Worm (Caenorhabditis elegans) whole organism, early embryonic: Measurements from ENCODE around the gene srbc-84.

ENCODE experiments used
- B0310.2 ChIP-seq: sonication (generic microtip); optimal IDR thresholded peaks from 2 replicates; lab custom pipeline; 2016; ENCODE audit warnings: mild to moderate bottlenecking, missing genetic modification characterization, missing compliant biosample characterization
- F13C5.2 ChIP-seq: sonication (generic microtip); optimal IDR thresholded peaks from 2 replicates; lab custom pipeline; 2017; ENCODE audit warnings: mild to moderate bottlenecking, missing genetic modification characterization, inconsistent platforms, missing compliant biosample characterization
- ama-1 ChIP-seq: fragments of 150-350 bp; optimal IDR thresholded peaks from 2 replicates; lab custom pipeline; 2014
- ets-7 ChIP-seq: sonication (generic microtip); optimal IDR thresholded peaks from 2 replicates; lab custom pipeline; 2016; ENCODE audit warnings: missing genotype, missing genetic modification characterization, missing compliant biosample characterization
- flt-1 ChIP-seq: fragments of 200-800 bp; sonication (Bioruptor generic); IDR thresholded peaks from 2 replicates; pipeline ENCODE4 v1.3.6; 2022; ENCODE audit warnings: missing genetic modification characterization, missing compliant biosample characterization
- hmbx-1 ChIP-seq: sonication (generic microtip); optimal IDR thresholded peaks from 2 replicates; lab custom pipeline; 2016; ENCODE audit warnings: mild to moderate bottlenecking, missing genetic modification characterization, missing compliant biosample characterization
- hmg-4 ChIP-seq: fragments of 200-800 bp; sonication (Bioruptor generic); optimal IDR thresholded peaks from 2 replicates; lab custom pipeline; 2018; ENCODE audit warnings: mild to moderate bottlenecking, missing genetic modification characterization, missing compliant biosample characterization
- hnd-1 ChIP-seq: sonication (generic microtip); optimal IDR thresholded peaks from 2 replicates; lab custom pipeline; 2016; ENCODE audit warnings: missing genetic modification characterization, missing compliant biosample characterization
- scrt-1 ChIP-seq: fragments of 200-800 bp; sonication (Bioruptor generic); IDR thresholded peaks from 2 replicates; pipeline ENCODE4 v1.3.6; 2022; ENCODE audit warnings: missing genetic modification characterization, missing compliant biosample characterization
- tbx-11 ChIP-seq: fragments of 200-800 bp; sonication (Bioruptor generic); IDR thresholded peaks from 2 replicates; pipeline ENCODE4 v1.3.6; 2022; ENCODE audit warnings: missing genetic modification characterization, missing compliant biosample characterization
- tbx-37 ChIP-seq: fragments of 200-800 bp; sonication (Bioruptor generic); conservative IDR thresholded peaks from 2 replicates; pipeline ENCODE4 v1.3.6; 2022; ENCODE audit warnings: missing genetic modification reagents, missing genetic modification characterization, missing compliant biosample characterization
- tra-4 ChIP-seq: sonication (generic microtip); optimal IDR thresholded peaks from 2 replicates; lab custom pipeline; 2017; ENCODE audit warnings: missing genetic modification characterization, missing compliant biosample characterization

ce11 chrV:16346406-16347108 lies 47.8 kb downstream of the srbc-84 start, which contains the start of the genes W08G11.5 and W08G11.1:
- TF ChIP-seq ama-1 (lab: Kevin White, UChicago) (no peak), hnd-1 (no peak), B0310.2 (tag; lab: Kevin White, UChicago) (no peak), tra-4 (tag; lab: Kevin White, UChicago) (no peak), hmg-4 (GFP tag; lab: Kevin White, UChicago) (no peak), tbx-11 (no peak), hmbx-1 (tag; lab: Kevin White, UChicago) (no peak), scrt-1 (GFP tag; lab: Robert Waterston, UW) (no peak), flt-1 (GFP tag; lab: Robert Waterston, UW) (no peak), F13C5.2 (no peak), ets-7 (tag; lab: Kevin White, UChicago) (no peak), tbx-37 (no peak)
